Worm (Caenorhabditis elegans): ENCODE measurements around the gene coq-3.

DNA sequence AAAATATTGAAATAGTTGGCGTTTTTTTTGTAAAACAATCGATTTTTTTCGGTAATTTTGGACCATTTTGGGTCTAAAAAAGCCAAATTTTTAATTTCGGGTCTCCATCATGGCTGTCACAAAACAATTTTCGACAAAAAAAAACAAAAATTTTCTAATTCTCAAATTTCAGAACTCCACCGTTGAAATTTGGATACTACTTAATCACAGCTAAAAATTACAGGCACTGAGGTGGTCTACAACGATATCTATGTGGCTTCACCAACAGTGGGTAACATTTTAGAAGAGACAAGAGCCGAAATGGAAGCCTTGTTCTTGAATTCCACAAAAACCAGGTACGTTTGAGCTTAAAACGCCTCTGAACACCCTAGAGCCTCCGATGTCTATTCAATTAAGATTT lies 6.2 kb upstream of the coq-3 start, which contains the start of gene Y57G11C.1142:
- TF ChIP-seq ama-1 (optimal IDR thresholded peaks at IDR 0.05) (no peak), aly-1 (tag; optimal IDR thresholded peaks at IDR 0.05) (no peak), ceh-36 (tag; optimal IDR thresholded peaks at IDR 0.05) (no peak), tbx-11 (GFP tag; IDR thresholded peaks at IDR 0.05) (no peak), sea-1 (GFP tag; conservative IDR thresholded peaks at IDR 0.05) (no peak), hmbx-1 (tag; optimal IDR thresholded peaks at IDR 0.05) (no peak), pes-1 (GFP tag; IDR thresholded peaks at IDR 0.05) (no peak), B0310.2 (tag; optimal IDR thresholded peaks at IDR 0.05) (no peak), ceh-13 (GFP tag; optimal IDR thresholded peaks at IDR 0.05) (no peak), flt-1 (GFP tag; IDR thresholded peaks at IDR 0.05) (no peak), scrt-1 (GFP tag; IDR thresholded peaks at IDR 0.05) (no peak), hnd-1 (tag; optimal IDR thresholded peaks at IDR 0.05) (no peak)
